Fruit fly (Drosophila melanogaster) whole organism, wandering third instar larva: ENCODE results near the gene Sap30.
A peak's percentile ranks its signal among the peaks of the same experiment; 100 is the strongest.

Source experiments
- Vsx2 ChIP-seq: fragments of 200-300, 225-300 bp; sonication (Bioruptor generic); optimal IDR thresholded peaks from 2 replicates; lab custom pipeline; 2018; ENCODE audit warnings: missing biosample characterization, missing genetic modification characterization; ENCODE audit not compliant: partially characterized antibody
- foxo ChIP-seq, 2 experiments: fragments of 200-800 bp; sonication (Bioruptor generic); optimal IDR thresholded peaks; 2 replicates in 1 of 2; 3 replicates in 1 of 2; lab custom pipeline; 2016 to 2017; ENCODE audit warnings: missing biosample characterization in 2 of 2, missing genetic modification characterization in 2 of 2
- fru ChIP-seq: fragments of 200-800 bp; sonication (Bioruptor generic); optimal IDR thresholded peaks from 3 replicates; lab custom pipeline; 2016; ENCODE audit warnings: missing biosample characterization, mild to moderate bottlenecking, missing genetic modification characterization

DNA sequence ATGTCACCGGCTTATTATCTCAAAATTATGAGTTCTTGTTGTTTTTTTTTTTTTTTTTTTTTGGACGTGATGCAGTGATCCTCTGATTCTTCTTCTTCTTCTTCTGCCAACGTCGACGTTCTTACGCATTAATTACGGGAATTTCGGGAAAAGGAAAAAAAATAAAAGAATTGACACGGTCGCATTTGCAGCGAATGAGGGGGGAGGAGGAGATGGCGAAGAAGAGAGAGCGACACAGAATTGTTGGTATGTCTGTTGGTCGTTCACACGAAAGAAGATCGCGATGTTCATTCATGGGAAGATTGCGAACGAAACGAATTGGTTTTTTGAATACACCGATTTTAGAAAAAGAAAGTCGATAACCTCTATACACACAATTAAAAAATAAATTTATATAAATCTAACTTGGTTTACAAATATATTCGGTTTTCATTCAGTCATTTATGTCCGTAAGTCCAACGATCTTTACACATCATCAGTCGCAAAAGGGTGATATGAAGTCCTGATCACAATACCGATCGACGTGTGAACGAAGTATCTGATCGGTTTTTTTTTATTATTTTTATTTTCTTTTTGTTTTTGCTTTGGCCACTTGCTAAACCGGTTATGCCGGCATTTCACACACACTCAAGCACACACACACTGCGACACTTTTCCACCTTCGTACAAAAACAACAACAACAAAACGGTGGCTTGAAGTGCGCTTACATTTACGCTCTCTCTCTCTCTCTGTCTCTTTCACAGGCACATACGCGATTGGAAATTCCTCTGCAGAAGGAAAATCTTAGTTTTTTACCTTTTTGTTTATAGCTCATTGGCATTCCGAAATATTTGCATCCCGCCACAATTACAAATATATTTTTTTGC lies 36.1 kb upstream of the Sap30 start:
- TF ChIP-seq Vsx2 (GFP tag; lab: Kevin White, UChicago) = peak; percentile 63
- TF ChIP-seq foxo (GFP tag; optimal IDR thresholded peaks at IDR 0.05; lab: Kevin White, UChicago) = peak in 1 of 2 experiments; percentile 77
- peak; percentile 85 for TF ChIP-seq fru (GFP tag; lab: Kevin White, UChicago)
